Fruit fly (Drosophila melanogaster): ENCODE results near the gene CG3777.
A peak's percentile ranks its signal among the peaks of the same experiment; 100 is the strongest.

Gene CG3777

DNA sequence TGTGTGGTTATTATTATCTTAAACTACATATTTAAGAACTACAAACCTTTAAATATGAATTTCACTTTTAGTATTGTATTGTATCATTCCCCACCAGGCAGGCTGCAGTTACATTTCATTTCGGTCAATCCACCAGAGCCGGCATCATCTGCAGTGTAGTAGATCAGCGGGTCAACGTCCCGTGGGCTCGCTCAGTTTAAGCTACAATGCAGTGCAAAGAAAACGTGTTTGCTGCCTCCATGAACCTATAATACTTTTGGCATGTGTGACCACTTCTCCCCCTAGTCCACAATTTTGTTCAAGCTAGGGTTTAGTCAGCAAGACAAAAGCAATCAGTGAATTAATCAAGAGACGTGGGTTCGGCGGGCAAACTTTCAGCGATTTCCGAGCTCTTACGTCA, 11.5 kb upstream of the CG3777 start:
- TF ChIP-seq br (GFP tag; optimal IDR thresholded peaks at IDR 0.05) (no peak), CrebA (GFP tag; optimal IDR thresholded peaks at IDR 0.05; ENCODE audit: borderline replicate concordance) (no peak), usp (GFP tag; optimal IDR thresholded peaks at IDR 0.05) (no peak), sv (GFP tag; optimal IDR thresholded peaks at IDR 0.05) (no peak), Hr78 (GFP tag; optimal IDR thresholded peaks at IDR 0.05) (no peak), Dif (GFP tag; optimal IDR thresholded peaks at IDR 0.05; ENCODE audit: partially characterized antibody) (no peak), dmrt93B (GFP tag; optimal IDR thresholded peaks at IDR 0.05) (no peak), brk (GFP tag; optimal IDR thresholded peaks at IDR 0.05) (no peak)

- TF ChIP-seq tai (GFP tag; optimal IDR thresholded peaks at IDR 0.05): no peak
- TF ChIP-seq CG9705 (GFP tag; optimal IDR thresholded peaks at IDR 0.05): no peak
- no peak for TF ChIP-seq lola (GFP tag; optimal IDR thresholded peaks at IDR 0.05)
- no peak for TF ChIP-seq Hr83 (GFP tag; optimal IDR thresholded peaks at IDR 0.05; ENCODE audit: poor library complexity, severe bottlenecking)
- TF ChIP-seq Myc (optimal IDR thresholded peaks at IDR 0.05): no peak
- no peak for TF ChIP-seq Dfd (GFP tag; optimal IDR thresholded peaks at IDR 0.05)
- TF ChIP-seq pan (optimal IDR thresholded peaks at IDR 0.05): no peak
- no peak for TF ChIP-seq Abd-B (GFP tag; optimal IDR thresholded peaks at IDR 0.05)
- TF ChIP-seq N (GFP tag; optimal IDR thresholded peaks at IDR 0.05): no peak
- TF ChIP-seq fru (GFP tag; optimal IDR thresholded peaks at IDR 0.05): no peak
- no peak for TF ChIP-seq dl (GFP tag; optimal IDR thresholded peaks at IDR 0.05; ENCODE audit: insufficient read depth in 1 of 2, partially characterized antibody in 2 of 2)
- no peak for TF ChIP-seq Dif (GFP tag; optimal IDR thresholded peaks at IDR 0.05; ENCODE audit: partially characterized antibody)
- no peak for TF ChIP-seq ey (GFP tag; optimal IDR thresholded peaks at IDR 0.05)
- TF ChIP-seq foxo (GFP tag; optimal IDR thresholded peaks at IDR 0.05): no peak
- TF ChIP-seq Mio (GFP tag; optimal IDR thresholded peaks at IDR 0.05): no peak
- TF ChIP-seq woc (GFP tag; optimal IDR thresholded peaks at IDR 0.05): no peak
- no peak for TF ChIP-seq Jra (GFP tag; optimal IDR thresholded peaks at IDR 0.05)
These were observed 3.4 kb upstream of the CG3777 start for dm6 chrX:276065-276464.

DNA sequence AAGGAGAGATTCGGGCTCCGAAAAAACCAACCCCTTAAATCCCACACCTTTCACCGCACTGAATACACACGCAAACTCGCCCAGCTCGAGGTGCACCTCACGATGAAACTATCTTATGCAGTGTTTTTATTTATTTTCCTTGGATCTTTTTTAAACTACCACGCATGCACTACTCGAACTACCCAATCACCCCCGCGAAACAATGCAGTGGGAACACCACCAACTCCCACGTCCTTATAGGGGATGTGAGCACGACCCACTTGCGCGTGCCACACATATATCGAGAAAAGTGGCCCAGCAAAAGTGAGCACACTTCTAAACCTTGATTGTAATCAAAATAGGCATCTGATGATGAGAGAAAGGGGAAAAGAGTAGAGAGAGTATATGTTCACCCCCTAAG, 2.9 kb upstream of the CG3777 start:
- TF ChIP-seq fru (GFP tag; optimal IDR thresholded peaks at IDR 0.05) (no peak), sv (GFP tag; optimal IDR thresholded peaks at IDR 0.05) (no peak), Hnf4 (GFP tag; optimal IDR thresholded peaks at IDR 0.05) (no peak), h (GFP tag; optimal IDR thresholded peaks at IDR 0.05) (no peak), woc (GFP tag; optimal IDR thresholded peaks at IDR 0.05) (no peak), Hr83 (GFP tag; optimal IDR thresholded peaks at IDR 0.05; ENCODE audit: poor library complexity, severe bottlenecking) (no peak), Dfd (GFP tag; optimal IDR thresholded peaks at IDR 0.05) (no peak), sage (GFP tag; optimal IDR thresholded peaks at IDR 0.05) (no peak), Abd-B (GFP tag; optimal IDR thresholded peaks at IDR 0.05) (no peak)

- peak; percentile 3 for TF ChIP-seq Dif (GFP tag; optimal IDR thresholded peaks at IDR 0.05; ENCODE audit: partially characterized antibody)
- no peak for TF ChIP-seq psq (GFP tag; optimal IDR thresholded peaks at IDR 0.05)
- peak; percentile 30 for TF ChIP-seq Vsx2 (GFP tag; optimal IDR thresholded peaks at IDR 0.05; ENCODE audit: partially characterized antibody)
These were observed 1.6 kb upstream of the CG3777 start for dm6 chrX:277885-278284.

DNA sequence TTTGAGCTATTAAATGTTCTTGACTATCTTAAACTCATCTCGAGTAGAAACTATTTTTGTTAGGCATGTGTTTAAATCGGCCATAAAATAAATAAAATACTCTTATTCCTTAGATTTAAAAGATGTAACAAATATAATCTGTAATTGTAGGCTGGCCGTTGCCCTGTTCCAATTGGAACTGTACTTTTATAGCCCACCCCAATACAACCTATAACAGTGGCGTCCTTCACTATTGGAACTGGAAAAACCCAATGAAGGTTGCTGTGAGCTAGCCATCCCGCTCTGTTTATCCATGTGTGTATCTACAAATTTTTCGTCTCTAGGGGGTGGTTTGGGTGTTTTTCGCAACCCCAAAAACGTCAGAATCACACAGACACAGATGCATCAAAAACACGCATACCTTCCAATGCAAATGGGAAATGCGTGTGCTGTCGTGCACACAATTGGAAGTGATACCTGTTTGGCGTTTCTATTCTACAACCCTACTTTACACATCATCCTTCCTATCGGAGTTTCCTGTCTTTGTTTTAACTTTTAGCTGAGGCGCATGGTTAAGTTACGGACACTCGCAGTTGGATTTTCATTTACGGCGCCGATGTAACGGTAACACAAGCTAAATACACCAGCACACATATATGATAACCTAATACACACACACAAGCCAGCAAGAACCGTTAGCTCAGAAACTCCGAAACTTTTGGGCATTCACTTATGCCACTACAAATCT, 970 bp upstream of the CG3777 start:
- TF ChIP-seq N (GFP tag; optimal IDR thresholded peaks at IDR 0.05) (peak; percentile 47), dmrt93B (GFP tag; optimal IDR thresholded peaks at IDR 0.05) (no peak), h (GFP tag; optimal IDR thresholded peaks at IDR 0.05) (no peak), Dfd (GFP tag; optimal IDR thresholded peaks at IDR 0.05) (no peak)

- TF ChIP-seq sage (GFP tag; optimal IDR thresholded peaks at IDR 0.05): no peak
- TF ChIP-seq woc (GFP tag; optimal IDR thresholded peaks at IDR 0.05): no peak
- no peak for TF ChIP-seq Hr78 (GFP tag; optimal IDR thresholded peaks at IDR 0.05)
- TF ChIP-seq rgr (GFP tag; optimal IDR thresholded peaks at IDR 0.05): peak; percentile 34
- TF ChIP-seq Mio (GFP tag; optimal IDR thresholded peaks at IDR 0.05): no peak
- TF ChIP-seq fru (GFP tag; optimal IDR thresholded peaks at IDR 0.05): peak; percentile 8
- TF ChIP-seq Abd-B (GFP tag; optimal IDR thresholded peaks at IDR 0.05): no peak
- no peak for TF ChIP-seq N (GFP tag; optimal IDR thresholded peaks at IDR 0.05)
- no peak for TF ChIP-seq GATAd (GFP tag; optimal IDR thresholded peaks at IDR 0.05)
- no peak for TF ChIP-seq br (GFP tag; optimal IDR thresholded peaks at IDR 0.05)
- peak; percentile 1 for TF ChIP-seq h (GFP tag; optimal IDR thresholded peaks at IDR 0.05)
- TF ChIP-seq Hnf4 (GFP tag; optimal IDR thresholded peaks at IDR 0.05): no peak
- TF ChIP-seq Myc (optimal IDR thresholded peaks at IDR 0.05): no peak
- peak; percentile 20 for TF ChIP-seq OdsH (GFP tag; optimal IDR thresholded peaks at IDR 0.05)
- no peak for TF ChIP-seq CrebA (GFP tag; optimal IDR thresholded peaks at IDR 0.05; ENCODE audit: borderline replicate concordance)
- peak in 1 of 2 experiments; percentile 16 for TF ChIP-seq foxo (GFP tag; optimal IDR thresholded peaks at IDR 0.05)
- TF ChIP-seq ey (GFP tag; optimal IDR thresholded peaks at IDR 0.05): no peak
- TF ChIP-seq dsf (GFP tag; optimal IDR thresholded peaks at IDR 0.05; ENCODE audit: borderline replicate concordance): no peak
- no peak for TF ChIP-seq psq (GFP tag; optimal IDR thresholded peaks at IDR 0.05)
These were observed 13.8 kb downstream of the CG3777 start for dm6 chrX:293254-293653.
